Worm (Caenorhabditis elegans) whole organism, late embryonic: Measurements from ENCODE around the gene irld-52.
A peak's percentile ranks its signal among the peaks of the same experiment; 100 is the strongest.

Experiments used
- C08G9.2 ChIP-seq: sonication (generic microtip); optimal IDR thresholded peaks from 2 replicates; lab custom pipeline; 2016; ENCODE audit warnings: mild to moderate bottlenecking, missing genetic modification characterization, moderate library complexity, missing compliant biosample characterization
- C38D4.7 ChIP-seq: fragments of 200-800 bp; sonication (Bioruptor generic); optimal IDR thresholded peaks from 2 replicates; lab custom pipeline; 2018; ENCODE audit warnings: mild to moderate bottlenecking, missing genetic modification characterization, moderate library complexity, missing compliant biosample characterization
- K02D7.2 ChIP-seq: sonication (generic microtip); optimal IDR thresholded peaks from 2 replicates; lab custom pipeline; 2017; ENCODE audit warnings: mild to moderate bottlenecking, missing genetic modification characterization, missing compliant biosample characterization
- Y22D7AL.16 ChIP-seq: sonication (generic microtip); optimal IDR thresholded peaks from 2 replicates; lab custom pipeline; 2016; ENCODE audit warnings: missing genetic modification characterization, missing compliant biosample characterization
- ama-1 ChIP-seq: fragments of 150-350 bp; optimal IDR thresholded peaks from 2 replicates; lab custom pipeline; 2014
- ceh-14 ChIP-seq: sonication (generic microtip); optimal IDR thresholded peaks from 2 replicates; lab custom pipeline; 2016; ENCODE audit warnings: missing genotype, missing genetic modification characterization, missing compliant biosample characterization
- ceh-18 ChIP-seq: sonication (generic microtip); optimal IDR thresholded peaks from 2 replicates; lab custom pipeline; 2016; ENCODE audit warnings: missing genetic modification characterization, missing compliant biosample characterization
- ceh-19 ChIP-seq: fragments of 200-800 bp; sonication (Bioruptor generic); optimal IDR thresholded peaks from 2 replicates; lab custom pipeline; 2018; ENCODE audit warnings: mild to moderate bottlenecking, missing genetic modification characterization, missing compliant biosample characterization
- ceh-2 ChIP-seq: sonication (generic microtip); optimal IDR thresholded peaks from 2 replicates; lab custom pipeline; 2016; ENCODE audit warnings: missing genotype, missing genetic modification characterization, missing compliant biosample characterization
- ceh-22 ChIP-seq: sonication (generic microtip); optimal IDR thresholded peaks from 2 replicates; lab custom pipeline; 2017; ENCODE audit warnings: missing biosample characterization, missing genetic modification characterization
- ceh-24 ChIP-seq: sonication (generic microtip); optimal IDR thresholded peaks from 2 replicates; lab custom pipeline; 2016; ENCODE audit warnings: mild to moderate bottlenecking, missing genetic modification characterization, missing compliant biosample characterization
- ceh-30 ChIP-seq: fragments of 150-350 bp; optimal IDR thresholded peaks from 2 replicates; lab custom pipeline; 2014; ENCODE audit warnings: missing biosample characterization, missing genetic modification characterization
- ceh-31 ChIP-seq: sonication (generic microtip); optimal IDR thresholded peaks from 2 replicates; lab custom pipeline; 2016; ENCODE audit warnings: missing genetic modification characterization, missing compliant biosample characterization
- ceh-34 ChIP-seq: sonication (generic microtip); optimal IDR thresholded peaks from 2 replicates; lab custom pipeline; 2016; ENCODE audit warnings: mild to moderate bottlenecking, missing genetic modification characterization, missing compliant biosample characterization
- ceh-45 ChIP-seq: fragments of 200-800 bp; sonication (Bioruptor generic); IDR thresholded peaks from 2 replicates; pipeline ENCODE4 v1.3.6; 2022; ENCODE audit warnings: missing genetic modification reagents, missing genetic modification characterization, missing compliant biosample characterization
- ceh-6 ChIP-seq: fragments of 200-800 bp; sonication (Bioruptor generic); optimal IDR thresholded peaks from 2 replicates; lab custom pipeline; 2018; ENCODE audit warnings: mild to moderate bottlenecking, missing genetic modification characterization, missing compliant biosample characterization
- ceh-9 ChIP-seq: sonication (generic microtip); optimal IDR thresholded peaks from 2 replicates; lab custom pipeline; 2016; ENCODE audit warnings: mild to moderate bottlenecking, missing genetic modification characterization, inconsistent platforms, missing compliant biosample characterization
- che-1 ChIP-seq: sonication (generic microtip); optimal IDR thresholded peaks from 2 replicates; lab custom pipeline; 2016; ENCODE audit warnings: mild to moderate bottlenecking, missing genetic modification characterization, missing compliant biosample characterization
- dmd-4 ChIP-seq: sonication (generic microtip); optimal IDR thresholded peaks from 2 replicates; lab custom pipeline; 2016; ENCODE audit warnings: borderline replicate concordance, missing genetic modification characterization, missing compliant biosample characterization
- dve-1 ChIP-seq: sonication (generic microtip); optimal IDR thresholded peaks from 2 replicates; lab custom pipeline; 2017; ENCODE audit warnings: antibody characterized with exemption, mild to moderate bottlenecking, missing genetic modification characterization, missing compliant biosample characterization
- elt-2 ChIP-seq: sonication (generic microtip); optimal IDR thresholded peaks from 2 replicates; lab custom pipeline; 2016; ENCODE audit warnings: missing genetic modification reagents, missing genetic modification characterization, missing compliant biosample characterization
- ets-4 ChIP-seq: sonication (generic microtip); optimal IDR thresholded peaks from 2 replicates; lab custom pipeline; 2016; ENCODE audit warnings: missing genetic modification characterization, missing compliant biosample characterization
- eyg-1 ChIP-seq: sonication (generic microtip); optimal IDR thresholded peaks from 2 replicates; lab custom pipeline; 2016; ENCODE audit warnings: missing genotype, missing genetic modification characterization, missing compliant biosample characterization
- fax-1 ChIP-seq: sonication (generic microtip); optimal IDR thresholded peaks from 2 replicates; lab custom pipeline; 2016; ENCODE audit warnings: missing genotype, missing genetic modification characterization, missing compliant biosample characterization
- fkh-10 ChIP-seq: fragments of 150-350 bp; optimal IDR thresholded peaks from 2 replicates; lab custom pipeline; 2014; ENCODE audit warnings: missing biosample characterization, missing genetic modification reagents, missing genetic modification characterization
- fkh-6 ChIP-seq: sonication (generic microtip); optimal IDR thresholded peaks from 2 replicates; lab custom pipeline; 2016; ENCODE audit warnings: missing genetic modification characterization, missing compliant biosample characterization
- gmeb-2 ChIP-seq: sonication (generic microtip); optimal IDR thresholded peaks from 2 replicates; lab custom pipeline; 2016; ENCODE audit warnings: missing genetic modification characterization, inconsistent platforms, missing compliant biosample characterization
- hlh-13 ChIP-seq: fragments of 200-800 bp; sonication (Bioruptor generic); optimal IDR thresholded peaks from 2 replicates; lab custom pipeline; 2018; ENCODE audit warnings: mild to moderate bottlenecking, missing genetic modification characterization, missing compliant biosample characterization
- hlh-15 ChIP-seq: sonication (generic microtip); optimal IDR thresholded peaks from 2 replicates; lab custom pipeline; 2016; ENCODE audit warnings: missing genetic modification characterization, missing compliant biosample characterization
- hlh-30 ChIP-seq: sonication (generic microtip); optimal IDR thresholded peaks from 2 replicates; lab custom pipeline; 2017; ENCODE audit warnings: antibody characterized with exemption, missing genetic modification characterization, missing compliant biosample characterization; ENCODE audit not compliant: insufficient read depth
- hlh-6 ChIP-seq: sonication (generic microtip); optimal IDR thresholded peaks from 2 replicates; lab custom pipeline; 2016; ENCODE audit warnings: missing genotype, missing genetic modification characterization, missing compliant biosample characterization
- lim-6 ChIP-seq: sonication (generic microtip); optimal IDR thresholded peaks from 2 replicates; lab custom pipeline; 2016; ENCODE audit warnings: missing genetic modification characterization, missing compliant biosample characterization
- madf-2 ChIP-seq: sonication (generic microtip); optimal IDR thresholded peaks from 2 replicates; lab custom pipeline; 2017; ENCODE audit warnings: missing genetic modification characterization, missing compliant biosample characterization
- nhr-11 ChIP-seq: fragments of 150-350 bp; optimal IDR thresholded peaks from 2 replicates; lab custom pipeline; 2014; ENCODE audit warnings: missing biosample characterization, missing genetic modification characterization
- nhr-232 ChIP-seq: sonication (generic microtip); optimal IDR thresholded peaks from 2 replicates; lab custom pipeline; 2016; ENCODE audit warnings: missing genetic modification characterization, missing compliant biosample characterization
- npax-4 ChIP-seq: sonication (generic microtip); optimal IDR thresholded peaks from 2 replicates; lab custom pipeline; 2016; ENCODE audit warnings: missing genetic modification characterization, missing compliant biosample characterization
- odd-2 ChIP-seq: sonication (generic microtip); optimal IDR thresholded peaks from 2 replicates; lab custom pipeline; 2017; ENCODE audit warnings: antibody characterized with exemption, mild to moderate bottlenecking, missing genetic modification characterization, missing compliant biosample characterization
- pag-3 ChIP-seq: sonication (generic microtip); optimal IDR thresholded peaks from 2 replicates; lab custom pipeline; 2016; ENCODE audit warnings: missing compliant biosample characterization, missing genetic modification characterization, borderline replicate concordance
- pat-9 ChIP-seq: fragments of 200-800 bp; sonication (Bioruptor generic); optimal IDR thresholded peaks from 2 replicates; lab custom pipeline; 2018; ENCODE audit warnings: mild to moderate bottlenecking, missing genetic modification characterization, moderate library complexity, missing compliant biosample characterization
- pax-1 ChIP-seq: fragments of 150-350 bp; optimal IDR thresholded peaks from 2 replicates; lab custom pipeline; 2014; ENCODE audit warnings: missing biosample characterization, missing genetic modification characterization
- pha-2 ChIP-seq: sonication (generic microtip); optimal IDR thresholded peaks from 2 replicates; lab custom pipeline; 2017; ENCODE audit warnings: mild to moderate bottlenecking, missing genetic modification characterization, missing compliant biosample characterization
- pha-4 ChIP-seq: fragments of 150-350 bp; optimal IDR thresholded peaks from 2 replicates; lab custom pipeline; 2018; ENCODE audit warnings: missing biosample characterization, missing genetic modification reagents, missing genetic modification characterization
- pqm-1 ChIP-seq: sonication (generic microtip); optimal IDR thresholded peaks from 2 replicates; lab custom pipeline; 2016; ENCODE audit warnings: missing genetic modification characterization, missing compliant biosample characterization
- pros-1 ChIP-seq: fragments of 150-350 bp; optimal IDR thresholded peaks from 2 replicates; lab custom pipeline; 2014; ENCODE audit warnings: missing biosample characterization, missing genetic modification reagents, missing genetic modification characterization
- rnt-1 ChIP-seq: sonication (generic microtip); optimal IDR thresholded peaks from 2 replicates; lab custom pipeline; 2016; ENCODE audit warnings: missing genetic modification characterization, missing compliant biosample characterization
- sox-2 ChIP-seq: fragments of 200-800 bp; sonication (Bioruptor generic); IDR thresholded peaks from 2 replicates; pipeline ENCODE4 v1.3.6; 2022; ENCODE audit warnings: missing genetic modification reagents, missing genetic modification characterization, missing compliant biosample characterization
- sox-4 ChIP-seq: sonication (generic microtip); optimal IDR thresholded peaks from 2 replicates; lab custom pipeline; 2017; ENCODE audit warnings: mild to moderate bottlenecking, missing genetic modification characterization, inconsistent platforms, missing compliant biosample characterization
- syd-9 ChIP-seq: sonication (generic microtip); optimal IDR thresholded peaks from 2 replicates; lab custom pipeline; 2016; ENCODE audit warnings: mild to moderate bottlenecking, missing genetic modification characterization, moderate library complexity, missing compliant biosample characterization
- tbx-7 ChIP-seq: sonication (generic microtip); optimal IDR thresholded peaks from 2 replicates; lab custom pipeline; 2016; ENCODE audit warnings: missing genotype, missing genetic modification characterization, missing compliant biosample characterization
- ttx-3 ChIP-seq: sonication (generic microtip); optimal IDR thresholded peaks from 2 replicates; lab custom pipeline; 2016; ENCODE audit warnings: missing genetic modification reagents, missing genetic modification characterization, missing compliant biosample characterization
- unc-3 ChIP-seq, 2 experiments: fragments of 200-800 bp in 1 of 2; sonication (Bioruptor generic) in 1 of 2; sonication (generic microtip) in 1 of 2; conservative IDR thresholded peaks in 1 of 2; optimal IDR thresholded peaks in 1 of 2; 2 replicates each; pipeline versions ENCODE4 v1.3.6 to Lab custom; 2016 to 2022; ENCODE audit warnings: missing compliant biosample characterization in 2 of 2, missing genetic modification characterization in 2 of 2, missing genetic modification reagents in 1 of 2
- unc-42 ChIP-seq: sonication (generic microtip); optimal IDR thresholded peaks from 2 replicates; lab custom pipeline; 2016; ENCODE audit warnings: missing genotype, missing genetic modification characterization, missing compliant biosample characterization
- unc-86 ChIP-seq: sonication (generic microtip); optimal IDR thresholded peaks from 2 replicates; lab custom pipeline; 2016; ENCODE audit warnings: missing genetic modification characterization, missing compliant biosample characterization
- zip-5 ChIP-seq: sonication (generic microtip); optimal IDR thresholded peaks from 2 replicates; lab custom pipeline; 2016; ENCODE audit warnings: missing genetic modification characterization, missing compliant biosample characterization

Gene irld-52

DNA sequence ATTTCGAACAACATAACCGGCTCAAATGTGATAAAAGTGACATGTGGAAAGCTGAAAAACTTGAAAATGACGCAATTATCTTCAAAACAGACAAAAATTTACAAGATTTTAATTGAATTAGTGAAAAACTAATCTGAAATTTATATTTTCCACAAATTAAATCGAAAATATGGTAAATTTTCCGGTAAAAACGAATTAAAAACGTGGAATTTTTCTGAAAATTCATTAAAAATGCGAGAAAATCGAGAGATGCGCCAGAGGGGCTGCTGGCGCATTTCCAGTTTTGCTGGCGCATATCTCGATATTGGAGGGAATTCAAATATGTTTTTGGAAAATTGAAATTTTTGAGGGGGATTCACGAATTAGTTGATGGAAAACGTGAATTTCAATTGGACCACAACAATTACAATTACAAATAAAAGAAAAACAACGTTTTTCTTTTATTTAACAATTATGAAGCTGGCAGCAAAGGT lies 13.3 kb upstream of the irld-52 start, which contains the start of the genes haf-3 and F57A10.2:
Gene haf-3 (minus strand): TSS at position 51 of the 473 bp plus-strand sequence.
Gene F57A10.2 (plus strand): TSS at position 454 of the 473 bp plus-strand sequence.
- TF ChIP-seq eyg-1 (tag; lab: Kevin White, UChicago) (no peak), fax-1 (tag; lab: Kevin White, UChicago) (no peak), ceh-14 (no peak), lim-6 (no peak), nhr-11 (tag; lab: Kevin White, UChicago) (no peak), hlh-30 (tag; lab: Kevin White, UChicago) (peak; percentile 7), ceh-6 (no peak), ceh-24 (no peak), hlh-13 (GFP tag; lab: Kevin White, UChicago) (no peak), Y22D7AL.16 (tag; lab: Kevin White, UChicago) (no peak), zip-5 (tag; lab: Kevin White, UChicago) (no peak), pros-1 (tag; lab: Kevin White, UChicago) (no peak), C38D4.7 (GFP tag; lab: Kevin White, UChicago) (no peak), unc-3 (GFP tag; conservative IDR thresholded peaks at IDR 0.05; lab: Robert Waterston, UW) (no peak), unc-3 (tag; optimal IDR thresholded peaks at IDR 0.05; lab: Kevin White, UChicago) (peak; percentile 13), elt-2 (tag; lab: Kevin White, UChicago) (peak; percentile 54), odd-2 (no peak), rnt-1 (no peak), npax-4 (tag; lab: Kevin White, UChicago) (no peak), madf-2 (no peak), che-1 (no peak), fkh-10 (GFP tag; lab: Kevin White, UChicago) (no peak), sox-2 (GFP tag; lab: Robert Waterston, UW) (no peak), sox-4 (no peak), pag-3 (tag; lab: Kevin White, UChicago) (no peak), tbx-7 (tag; lab: Kevin White, UChicago) (no peak), ceh-19 (GFP tag; lab: Kevin White, UChicago) (no peak), fkh-6 (no peak), ceh-18 (tag; lab: Kevin White, UChicago) (peak; percentile 32), pha-2 (no peak), ama-1 (lab: Kevin White, UChicago) (no peak), ceh-45 (GFP tag; lab: Robert Waterston, UW) (no peak), ets-4 (tag; lab: Kevin White, UChicago) (peak; percentile 1), ceh-9 (tag; lab: Kevin White, UChicago) (no peak), pat-9 (tag; lab: Kevin White, UChicago) (peak; percentile 14), ceh-34 (peak; percentile 4), ceh-2 (tag; lab: Kevin White, UChicago) (no peak), C08G9.2 (tag; lab: Kevin White, UChicago) (no peak), pax-1 (tag; lab: Kevin White, UChicago) (no peak), ceh-31 (tag; lab: Kevin White, UChicago) (no peak), pha-4 (no peak), K02D7.2 (tag; lab: Kevin White, UChicago) (no peak), gmeb-2 (peak; percentile 8), dve-1 (tag; lab: Kevin White, UChicago) (peak; percentile 52), ceh-30 (tag; lab: Kevin White, UChicago) (peak; percentile 84), unc-42 (tag; lab: Kevin White, UChicago) (peak; percentile 76), ceh-22 (tag; lab: Kevin White, UChicago) (no peak), hlh-15 (tag; lab: Kevin White, UChicago) (no peak), dmd-4 (tag; lab: Kevin White, UChicago) (no peak), unc-86 (tag; lab: Kevin White, UChicago) (peak; percentile 46), hlh-6 (no peak), nhr-232 (tag; lab: Kevin White, UChicago) (no peak), syd-9 (tag; lab: Kevin White, UChicago) (no peak), pqm-1 (no peak), ttx-3 (tag; lab: Kevin White, UChicago) (peak; percentile 2)
